Worm (Caenorhabditis elegans) whole organism, mixed stage, embryonic: ENCODE measurements around the gene Y102A5C.4.
"Not testable (repeated sequence)": the region's sequence is repeated elsewhere in the genome, so short reads cannot be mapped to it uniquely, and the experiment has no call there.

Source experiments
- M03D4.4 ChIP-seq: sonication (generic microtip); optimal IDR thresholded peaks from 2 replicates; lab custom pipeline; 2017; ENCODE audit warnings: mild to moderate bottlenecking, missing genetic modification characterization, missing compliant biosample characterization
- bed-3 ChIP-seq: fragments of 200-800 bp; sonication (Bioruptor generic); optimal IDR thresholded peaks from 3 replicates; lab custom pipeline; 2018; ENCODE audit warnings: mild to moderate bottlenecking, missing genetic modification characterization, moderate library complexity, missing compliant biosample characterization
- blmp-1 ChIP-seq: fragments of 150-350 bp; optimal IDR thresholded peaks from 2 replicates; lab custom pipeline; 2014; ENCODE audit warnings: missing biosample characterization, missing genetic modification characterization
- ceh-39 ChIP-seq: fragments of 150-350 bp; optimal IDR thresholded peaks from 2 replicates; lab custom pipeline; 2014; ENCODE audit warnings: missing biosample characterization, missing genetic modification characterization
- ceh-43 ChIP-seq: fragments of 200-800 bp; sonication (Bioruptor generic); optimal IDR thresholded peaks from 2 replicates; lab custom pipeline; 2018; ENCODE audit warnings: mild to moderate bottlenecking, missing genetic modification characterization, moderate library complexity, missing compliant biosample characterization
- ceh-83 ChIP-seq: fragments of 200-800 bp; sonication (Bioruptor generic); optimal IDR thresholded peaks from 2 replicates; lab custom pipeline; 2018; ENCODE audit warnings: mild to moderate bottlenecking, missing genetic modification characterization, missing compliant biosample characterization
- ces-1 ChIP-seq: fragments of 150-350 bp; optimal IDR thresholded peaks from 2 replicates; lab custom pipeline; 2014; ENCODE audit warnings: missing biosample characterization, missing genetic modification reagents, missing genetic modification characterization
- cnd-1 ChIP-seq: fragments of 200-800 bp; sonication (Bioruptor generic); optimal IDR thresholded peaks from 2 replicates; lab custom pipeline; 2018; ENCODE audit warnings: mild to moderate bottlenecking, missing genetic modification characterization, missing compliant biosample characterization
- drap-1 ChIP-seq: fragments of 200-800 bp; sonication (Bioruptor generic); optimal IDR thresholded peaks from 3 replicates; lab custom pipeline; 2018; ENCODE audit warnings: mild to moderate bottlenecking, missing genetic modification characterization, missing compliant biosample characterization
- elt-1 ChIP-seq: sonication (generic microtip); optimal IDR thresholded peaks from 2 replicates; lab custom pipeline; 2017; ENCODE audit warnings: missing genetic modification characterization, mild to moderate bottlenecking, missing compliant biosample characterization, antibody characterized with exemption, moderate library complexity, borderline replicate concordance; ENCODE audit not compliant: insufficient read depth
- lin-13 ChIP-seq: fragments of 150-350 bp; optimal IDR thresholded peaks from 2 replicates; lab custom pipeline; 2014; ENCODE audit warnings: missing biosample characterization, missing genetic modification characterization
- lin-32 ChIP-seq: fragments of 200-800 bp; sonication (Bioruptor generic); optimal IDR thresholded peaks from 2 replicates; lab custom pipeline; 2018; ENCODE audit warnings: mild to moderate bottlenecking, missing genetic modification characterization, missing compliant biosample characterization
- mls-2 ChIP-seq: sonication (generic microtip); optimal IDR thresholded peaks from 2 replicates; lab custom pipeline; 2016; ENCODE audit warnings: mild to moderate bottlenecking, missing genetic modification characterization, moderate library complexity, missing compliant biosample characterization
- nhr-12 ChIP-seq: fragments of 150-350 bp; optimal IDR thresholded peaks from 2 replicates; lab custom pipeline; 2014; ENCODE audit warnings: missing biosample characterization, missing genetic modification characterization
- nhr-28 ChIP-seq: fragments of 150-350 bp; optimal IDR thresholded peaks from 2 replicates; lab custom pipeline; 2014; ENCODE audit warnings: missing biosample characterization, missing genetic modification characterization
- nhr-76 ChIP-seq: sonication (generic microtip); optimal IDR thresholded peaks from 2 replicates; lab custom pipeline; 2017; ENCODE audit warnings: missing biosample characterization, missing genetic modification characterization
- pha-4 ChIP-seq: fragments of 150-350 bp; optimal IDR thresholded peaks from 2 replicates; lab custom pipeline; 2018; ENCODE audit warnings: missing biosample characterization, missing genetic modification reagents, missing genetic modification characterization
- snpc-4 ChIP-seq: fragments of 150-350 bp; optimal IDR thresholded peaks from 2 replicates; lab custom pipeline; 2014; ENCODE audit warnings: missing biosample characterization, missing genetic modification characterization
- sptf-1 ChIP-seq: sonication (generic microtip); optimal IDR thresholded peaks from 2 replicates; lab custom pipeline; 2017; ENCODE audit warnings: mild to moderate bottlenecking, missing genetic modification characterization, moderate library complexity, missing compliant biosample characterization
- tbx-8 ChIP-seq: fragments of 200-800 bp; sonication (Bioruptor generic); optimal IDR thresholded peaks from 2 replicates; lab custom pipeline; 2018; ENCODE audit warnings: mild to moderate bottlenecking, missing genetic modification characterization, moderate library complexity, missing compliant biosample characterization
- unc-120 ChIP-seq: sonication (generic microtip); optimal IDR thresholded peaks from 2 replicates; lab custom pipeline; 2017; ENCODE audit warnings: missing genetic modification characterization, missing compliant biosample characterization; ENCODE audit not compliant: poor library complexity, severe bottlenecking
- unc-39 ChIP-seq: fragments of 150-350 bp; optimal IDR thresholded peaks from 2 replicates; lab custom pipeline; 2014; ENCODE audit warnings: missing biosample characterization, missing genetic modification characterization
- unc-62 ChIP-seq: fragments of 150-350 bp; optimal IDR thresholded peaks from 2 replicates; lab custom pipeline; 2014; ENCODE audit warnings: missing biosample characterization, missing genetic modification reagents, missing genetic modification characterization
- zip-8 ChIP-seq: fragments of 150-350 bp; optimal IDR thresholded peaks from 2 replicates; lab custom pipeline; 2014; ENCODE audit warnings: missing biosample characterization, missing genetic modification characterization
- ztf-11 ChIP-seq: fragments of 150-350 bp; optimal IDR thresholded peaks from 2 replicates; lab custom pipeline; 2014; ENCODE audit warnings: missing biosample characterization, missing genetic modification characterization

Gene Y102A5C.4

DNA sequence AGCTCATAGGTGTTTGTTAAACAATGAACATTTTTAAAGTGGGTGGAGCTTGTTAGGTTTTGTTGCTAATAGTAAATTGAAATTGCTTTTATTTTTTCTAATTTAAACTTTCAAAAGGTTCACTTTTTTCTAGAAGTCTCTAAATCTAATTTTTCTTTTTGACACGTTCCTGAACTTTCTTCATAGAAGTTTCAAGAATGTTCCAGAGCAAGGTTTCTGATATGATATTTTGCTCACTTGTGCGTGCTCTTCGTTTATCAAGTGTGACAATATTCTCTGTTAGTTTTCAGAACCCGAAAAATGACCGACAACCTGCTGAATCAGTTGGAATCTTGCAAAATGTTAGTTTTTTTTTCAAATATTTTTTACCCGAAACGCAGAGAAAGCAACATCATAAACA lies 16.7 kb downstream of the Y102A5C.4 start, which contains the start of gene fbxa-148:
fbxa-148 (plus strand) TSS at position 301 of the 400 bp plus-strand sequence.
- not testable (repeated sequence) for TF ChIP-seq unc-39 (tag; lab: Kevin White, UChicago); drap-1 (GFP tag; lab: Kevin White, UChicago); mls-2 (tag; lab: Kevin White, UChicago)

ce11 chrV:16948011-16948410 lies 26.0 kb downstream of the Y102A5C.4 start, which contains the start of gene fbxa-112:
Gene fbxa-112, minus strand, starts transcription at chrV:16948111.
- TF ChIP-seq blmp-1 (tag; lab: Kevin White, UChicago); lin-13 (tag; lab: Kevin White, UChicago); ceh-43 (GFP tag; lab: Kevin White, UChicago): not testable (repeated sequence)
- TF ChIP-seq, all 35 proteins: peak for 0; not testable (repeated sequence) for 35

DNA sequence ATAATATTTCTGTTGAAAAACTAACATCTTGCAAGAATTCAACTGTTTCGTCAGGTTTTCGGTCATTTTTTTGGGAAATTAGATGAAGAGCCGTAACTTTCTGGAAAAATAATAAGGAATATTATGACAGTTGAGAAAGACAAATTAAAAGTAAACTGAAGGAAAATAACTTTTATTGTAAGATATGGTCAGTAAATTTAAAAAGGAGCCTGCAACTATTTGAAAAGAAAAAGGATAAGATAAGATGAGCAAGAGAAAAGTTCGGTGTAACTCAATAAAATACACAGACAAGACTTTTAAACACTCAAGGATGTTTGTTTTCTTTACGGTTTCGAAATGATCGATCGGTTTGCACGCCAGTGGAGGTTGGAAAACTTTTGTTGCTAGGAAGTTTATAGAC lies 27.6 kb downstream of the Y102A5C.4 start, which contains the start of gene fbxa-111:
fbxa-111 (minus strand) TSS at position 101 of the 400 bp plus-strand sequence.
- not testable (repeated sequence) for TF ChIP-seq nhr-76, unc-120, mls-2 (tag; lab: Kevin White, UChicago)

DNA sequence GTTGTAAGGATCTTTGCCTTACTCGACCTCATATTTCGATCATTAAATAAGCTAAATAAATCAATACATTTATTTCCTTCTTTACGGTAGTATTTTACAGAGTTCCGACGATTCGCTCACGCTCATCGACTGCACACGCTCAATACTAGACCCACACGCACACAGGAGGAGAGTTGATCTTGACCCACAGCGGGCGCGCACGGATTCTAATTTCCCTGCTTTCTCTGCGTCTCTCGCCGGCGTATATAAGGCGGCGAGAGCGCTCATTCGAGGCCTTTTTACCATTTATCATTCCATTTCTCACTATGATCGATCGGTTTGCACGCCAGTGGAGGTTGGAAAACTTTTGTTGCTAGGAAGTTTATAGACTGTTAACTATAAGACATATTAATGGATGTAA lies 28.0 kb downstream of the Y102A5C.4 start:
- TF ChIP-seq ceh-83 (no peak), cnd-1 (no peak), zip-8 (tag; lab: Kevin White, UChicago) (no peak), ces-1 (GFP tag; lab: Kevin White, UChicago) (no peak), unc-120 (tag; lab: Kevin White, UChicago) (no peak), unc-62 (GFP tag; lab: Kevin White, UChicago) (no peak), snpc-4 (tag; lab: Kevin White, UChicago) (no peak), nhr-12 (tag; lab: Kevin White, UChicago) (no peak), drap-1 (GFP tag; lab: Kevin White, UChicago) (no peak), M03D4.4 (tag; lab: Kevin White, UChicago) (no peak), pha-4 (tag; lab: Kevin White, UChicago) (no peak), tbx-8 (GFP tag; lab: Kevin White, UChicago) (no peak), ceh-39 (tag; lab: Kevin White, UChicago) (no peak), lin-13 (tag; lab: Kevin White, UChicago) (no peak)

- TF ChIP-seq lin-32 (GFP tag; lab: Kevin White, UChicago) (no peak), unc-39 (tag; lab: Kevin White, UChicago) (no peak), nhr-28 (tag; lab: Kevin White, UChicago) (no peak), nhr-12 (tag; lab: Kevin White, UChicago) (no peak), M03D4.4 (tag; lab: Kevin White, UChicago) (no peak), bed-3 (GFP tag; lab: Kevin White, UChicago) (no peak), unc-120 (tag; lab: Kevin White, UChicago) (no peak), unc-62 (GFP tag; lab: Kevin White, UChicago) (no peak), pha-4 (tag; lab: Kevin White, UChicago) (no peak), blmp-1 (tag; lab: Kevin White, UChicago) (no peak), mls-2 (tag; lab: Kevin White, UChicago) (no peak)
Measured at ce11 chrV:16951504-16951903, 29.5 kb downstream of the Y102A5C.4 start, which contains the start of gene clec-238. Gene clec-238, plus strand, starts transcription at chrV:16951804.

DNA sequence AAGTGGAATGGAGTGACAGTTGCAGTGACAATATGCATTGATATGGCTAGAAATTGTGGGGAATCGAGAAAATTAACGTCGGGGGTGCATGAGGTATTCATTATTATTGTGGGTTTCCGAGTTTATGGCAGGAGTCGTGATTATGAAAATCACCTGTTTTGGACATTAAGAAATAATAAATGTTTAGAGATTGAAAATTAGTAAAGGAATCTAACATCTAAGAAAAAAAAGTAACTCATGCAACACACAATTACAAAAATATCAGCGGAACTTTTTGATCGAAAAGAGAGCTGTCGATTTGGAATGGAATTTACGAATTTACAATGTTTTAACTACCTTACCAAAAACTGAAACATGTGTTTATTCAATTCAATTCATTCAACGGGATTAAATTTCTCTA lies 32.7 kb downstream of the Y102A5C.4 start, which contains the start of gene srh-206:
srh-206 (minus strand) TSS at position 101 of the 400 bp plus-strand sequence.
- TF ChIP-seq tbx-8 (GFP tag; lab: Kevin White, UChicago) (no peak), elt-1 (tag; lab: Kevin White, UChicago) (no peak), bed-3 (GFP tag; lab: Kevin White, UChicago) (no peak)

DNA sequence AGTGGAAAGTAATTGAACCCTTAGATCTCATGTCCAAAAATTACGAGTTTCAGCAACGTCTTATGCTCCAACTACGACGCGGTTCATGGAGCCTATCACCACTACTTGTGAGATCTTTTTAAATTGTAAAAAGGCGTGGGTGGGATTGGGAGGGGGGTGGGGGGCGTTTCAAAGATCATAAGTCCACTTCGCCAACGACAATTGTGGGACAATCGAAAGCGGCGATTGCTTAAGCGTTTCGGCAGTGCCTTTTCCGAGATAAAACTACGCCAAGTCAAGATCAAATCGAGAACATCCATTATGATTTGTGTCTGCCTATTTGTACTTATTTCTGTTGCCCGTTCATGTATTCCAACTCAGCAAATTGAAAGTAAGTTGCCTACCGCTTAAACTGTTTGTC lies 34.2 kb downstream of the Y102A5C.4 start, which contains the start of gene clec-239:
clec-239 (plus strand) TSS at position 301 of the 400 bp plus-strand sequence.
- TF ChIP-seq ztf-11 (tag; lab: Kevin White, UChicago) (no peak), unc-62 (GFP tag; lab: Kevin White, UChicago) (no peak), lin-13 (tag; lab: Kevin White, UChicago) (no peak), sptf-1 (no peak)
